Fruit fly (Drosophila melanogaster) whole organism, prepupa: ENCODE data around the gene dpr10.

ENCODE experiments used
- CG16779 ChIP-seq: fragments of 200-800 bp; sonication (Bioruptor generic); optimal IDR thresholded peaks from 3 replicates; lab custom pipeline; 2017; ENCODE audit warnings: missing biosample characterization, mild to moderate bottlenecking, missing genetic modification characterization
- CG6792 ChIP-seq: fragments of 200-800 bp; sonication (Bioruptor generic); optimal IDR thresholded peaks from 3 replicates; lab custom pipeline; 2016; ENCODE audit warnings: missing biosample characterization, missing genetic modification characterization
- Gug ChIP-seq: fragments of 200-800 bp; sonication (Bioruptor generic); IDR thresholded peaks from 2 replicates; pipeline ENCODE4 v1.3.6; 2022; ENCODE audit warnings: missing biosample characterization, missing genetic modification characterization
- dac ChIP-seq: fragments of 200-800 bp; sonication (Bioruptor generic); optimal IDR thresholded peaks from 2 replicates; lab custom pipeline; 2017; ENCODE audit warnings: missing biosample characterization, mild to moderate bottlenecking, missing genetic modification characterization
- esn ChIP-seq: fragments of 200-800 bp; sonication (Bioruptor generic); optimal IDR thresholded peaks from 2 replicates; lab custom pipeline; 2016; ENCODE audit warnings: missing biosample characterization, mild to moderate bottlenecking, missing genetic modification characterization, moderate library complexity

DNA sequence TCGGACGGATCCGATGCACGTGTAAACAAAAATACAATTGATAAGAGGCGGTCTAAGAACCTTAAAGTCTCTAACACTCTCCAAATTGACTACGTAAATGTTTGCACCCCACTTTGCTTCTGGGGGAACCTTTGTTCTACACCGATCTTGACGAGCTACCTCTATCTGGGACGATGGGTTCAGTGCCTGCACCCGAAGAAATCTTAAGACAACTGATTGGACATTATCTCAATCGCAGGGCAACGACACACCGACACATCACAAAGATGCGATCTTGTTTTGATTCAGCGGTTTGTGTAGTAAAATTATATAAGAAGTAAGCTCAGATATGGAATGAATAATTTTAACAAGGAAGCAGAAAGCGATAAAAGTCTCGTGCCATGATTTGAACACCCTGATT lies 37.5 kb upstream of the dpr10 start:
- TF ChIP-seq CG16779 (tag; lab: Kevin White, UChicago): no peak
- TF ChIP-seq CG6792 (GFP tag; lab: Kevin White, UChicago): no peak
- TF ChIP-seq esn: no peak
- TF ChIP-seq dac: no peak
- no peak for TF ChIP-seq Gug (GFP tag; lab: Robert Waterston, UW)
